Worm (Caenorhabditis elegans): ENCODE data around the gene str-5.

Gene str-5

ce11 chrV:15715636-15716035 lies 37.4 kb upstream of the str-5 start:
- TF ChIP-seq ceh-9 (tag; optimal IDR thresholded peaks at IDR 0.05) (no peak), tbx-2 (tag; optimal IDR thresholded peaks at IDR 0.05) (no peak), fkh-10 (GFP tag; optimal IDR thresholded peaks at IDR 0.05) (no peak), snpc-4 (tag; optimal IDR thresholded peaks at IDR 0.05) (no peak), lin-39 (tag; optimal IDR thresholded peaks at IDR 0.05) (no peak), pha-4 (tag; optimal IDR thresholded peaks at IDR 0.05) (no peak), ztf-11 (tag; optimal IDR thresholded peaks at IDR 0.05) (no peak), ceh-28 (tag; optimal IDR thresholded peaks at IDR 0.05) (no peak), nhr-76 (tag; optimal IDR thresholded peaks at IDR 0.05) (no peak), sea-2 (GFP tag; optimal IDR thresholded peaks at IDR 0.05) (no peak), pqm-1 (tag; optimal IDR thresholded peaks at IDR 0.05) (no peak), nfya-1 (tag; optimal IDR thresholded peaks at IDR 0.05; ENCODE audit: insufficient read depth) (no peak), unc-39 (tag; optimal IDR thresholded peaks at IDR 0.05) (no peak), nhr-23 (tag; optimal IDR thresholded peaks at IDR 0.05) (no peak), ceh-16 (tag; optimal IDR thresholded peaks at IDR 0.05) (no peak)

ce11 chrV:15716679-15717078 lies 36.4 kb upstream of the str-5 start, which contains the start of gene Y6E2A.4:
Y6E2A.4 (minus strand) TSS chrV:15716779.
- TF ChIP-seq nhr-77 (tag; optimal IDR thresholded peaks at IDR 0.05) (no peak), nhr-23 (tag; optimal IDR thresholded peaks at IDR 0.05) (no peak), unc-39 (tag; optimal IDR thresholded peaks at IDR 0.05) (no peak), mml-1 (tag; optimal IDR thresholded peaks at IDR 0.05) (no peak), fos-1 (tag; optimal IDR thresholded peaks at IDR 0.05) (no peak), egl-27 (tag; optimal IDR thresholded peaks at IDR 0.05) (no peak), daf-12 (tag; optimal IDR thresholded peaks at IDR 0.05) (no peak), lin-39 (tag; optimal IDR thresholded peaks at IDR 0.05) (no peak), pha-4 (tag; optimal IDR thresholded peaks at IDR 0.05) (no peak), mdl-1 (tag; optimal IDR thresholded peaks at IDR 0.05) (no peak), nfya-1 (tag; optimal IDR thresholded peaks at IDR 0.05; ENCODE audit: insufficient read depth) (no peak), ceh-16 (tag; optimal IDR thresholded peaks at IDR 0.05) (no peak), ztf-11 (tag; optimal IDR thresholded peaks at IDR 0.05) (no peak), ceh-82 (tag; optimal IDR thresholded peaks at IDR 0.05) (no peak)

DNA sequence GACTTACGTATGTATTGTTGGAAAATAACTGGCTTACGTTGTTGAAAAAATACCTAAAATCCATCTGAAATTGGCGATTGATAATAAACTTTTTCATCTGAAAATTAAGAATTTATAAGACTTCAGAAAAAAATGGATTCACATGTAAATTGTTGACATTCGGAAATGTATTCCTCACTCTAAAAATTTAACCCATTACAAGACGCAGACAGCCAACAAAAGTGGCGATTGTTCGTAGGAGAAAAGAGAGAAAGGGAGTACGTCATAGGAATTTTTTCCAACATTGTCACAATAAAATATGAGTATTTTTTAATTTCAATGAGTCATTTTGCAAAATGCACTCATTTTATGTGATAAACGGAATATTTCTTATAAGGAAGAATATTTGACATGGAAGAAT lies 34.5 kb upstream of the str-5 start, which contains the start of gene Y6E2A.5:
Gene Y6E2A.5 (minus strand): TSS at position 101 of the 400 bp plus-strand sequence.
- TF ChIP-seq pqm-1 (tag; optimal IDR thresholded peaks at IDR 0.05) (peak; percentile 1), fkh-10 (GFP tag; optimal IDR thresholded peaks at IDR 0.05) (no peak)

DNA sequence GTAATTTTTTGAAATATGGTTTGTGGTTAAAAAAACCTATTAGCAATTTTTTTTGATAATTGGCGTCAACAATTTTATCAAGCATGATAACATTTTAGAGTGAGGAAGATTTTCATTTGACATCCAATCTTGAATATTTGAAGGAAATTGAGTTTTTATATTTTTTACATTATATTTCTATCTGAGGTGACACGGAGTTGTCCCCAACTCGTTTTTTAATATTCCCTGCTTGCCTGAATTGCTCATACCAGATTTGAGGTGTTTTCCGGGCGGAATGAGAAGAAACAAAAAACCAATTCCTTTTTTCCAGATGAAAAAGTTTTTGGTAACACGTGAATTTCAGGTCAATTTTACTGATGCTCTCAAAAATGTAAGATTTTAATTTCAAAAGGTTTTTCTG lies 33.5 kb upstream of the str-5 start, which contains the start of gene Y6E2A.7:
Gene Y6E2A.7 (plus strand): TSS at position 301 of the 400 bp plus-strand sequence.
- no peak for TF ChIP-seq ama-1 (optimal IDR thresholded peaks at IDR 0.05)
- TF ChIP-seq tbx-2 (tag; optimal IDR thresholded peaks at IDR 0.05): no peak
- TF ChIP-seq egl-5 (tag; optimal IDR thresholded peaks at IDR 0.05): no peak
- no peak for TF ChIP-seq ZK546.5 (tag; optimal IDR thresholded peaks at IDR 0.05)
- TF ChIP-seq unc-39 (tag; optimal IDR thresholded peaks at IDR 0.05): no peak
- TF ChIP-seq ztf-11 (tag; optimal IDR thresholded peaks at IDR 0.05): no peak
- TF ChIP-seq unc-62 (GFP tag; optimal IDR thresholded peaks at IDR 0.05): no peak
- no peak for TF ChIP-seq ztf-4 (tag; optimal IDR thresholded peaks at IDR 0.05)
- no peak for TF ChIP-seq fos-1 (tag; optimal IDR thresholded peaks at IDR 0.05)
- no peak for TF ChIP-seq elt-3 (tag; optimal IDR thresholded peaks at IDR 0.05)
- TF ChIP-seq fkh-10 (GFP tag; optimal IDR thresholded peaks at IDR 0.05): no peak
- TF ChIP-seq aly-2 (tag; optimal IDR thresholded peaks at IDR 0.05): no peak
- TF ChIP-seq ceh-16 (tag; optimal IDR thresholded peaks at IDR 0.05): no peak
- TF ChIP-seq snpc-4 (tag; optimal IDR thresholded peaks at IDR 0.05): no peak
- no peak for TF ChIP-seq zag-1 (tag; optimal IDR thresholded peaks at IDR 0.05)

ce11 chrV:15721431-15721830 lies 31.6 kb upstream of the str-5 start:
- no peak for TF ChIP-seq nhr-67 (tag; optimal IDR thresholded peaks at IDR 0.05)
- TF ChIP-seq egl-27 (tag; optimal IDR thresholded peaks at IDR 0.05): no peak
- TF ChIP-seq jun-1 (tag; optimal IDR thresholded peaks at IDR 0.05): no peak
- TF ChIP-seq skn-1 (tag; optimal IDR thresholded peaks at IDR 0.05): no peak
- TF ChIP-seq lsy-12 (tag; optimal IDR thresholded peaks at IDR 0.05): no peak
- no peak for TF ChIP-seq nhr-43 (tag; optimal IDR thresholded peaks at IDR 0.05; ENCODE audit: poor library complexity, severe bottlenecking)
- no peak for TF ChIP-seq snpc-4 (tag; optimal IDR thresholded peaks at IDR 0.05)
- TF ChIP-seq mdl-1 (tag; optimal IDR thresholded peaks at IDR 0.05): no peak
- TF ChIP-seq hmg-11 (tag; optimal IDR thresholded peaks at IDR 0.05): no peak
- TF ChIP-seq unc-39 (tag; optimal IDR thresholded peaks at IDR 0.05): no peak
- TF ChIP-seq nhr-12 (tag; optimal IDR thresholded peaks at IDR 0.05): no peak
- TF ChIP-seq fos-1 (tag; optimal IDR thresholded peaks at IDR 0.05): no peak
- no peak for TF ChIP-seq fkh-10 (GFP tag; optimal IDR thresholded peaks at IDR 0.05)
- no peak for TF ChIP-seq nhr-23 (tag; optimal IDR thresholded peaks at IDR 0.05)
- no peak for TF ChIP-seq elt-2 (tag; optimal IDR thresholded peaks at IDR 0.05)

All from whole organism, L3 larva.